Worm (Caenorhabditis elegans): Measurements from ENCODE around the gene flp-12.

- TF ChIP-seq sea-2 (GFP tag; optimal IDR thresholded peaks at IDR 0.05) (no peak), elt-1 (tag; optimal IDR thresholded peaks at IDR 0.05) (no peak), ama-1 (optimal IDR thresholded peaks at IDR 0.05) (no peak), pqm-1 (tag; optimal IDR thresholded peaks at IDR 0.05) (no peak), ZK546.5 (tag; optimal IDR thresholded peaks at IDR 0.05) (no peak), unc-62 (GFP tag; optimal IDR thresholded peaks at IDR 0.05) (no peak), nhr-28 (tag; optimal IDR thresholded peaks at IDR 0.05) (no peak), ceh-82 (tag; optimal IDR thresholded peaks at IDR 0.05) (no peak), nhr-25 (tag; optimal IDR thresholded peaks at IDR 0.05) (no peak), nhr-237 (tag; optimal IDR thresholded peaks at IDR 0.05) (no peak)
These were observed 14.2 kb downstream of the flp-12 start, which contains the start of gene C05E11.3 for ce11 chrX:4577941-4578340.

All from whole organism, L3 larva.